Worm (Caenorhabditis elegans): Measurements from ENCODE around the gene F10A3.4.

Gene F10A3.4

ce11 chrV:16115381-16115780 lies 33.5 kb upstream of the F10A3.4 start, which contains the start of gene str-25:
Gene str-25 (plus strand): TSS chrV:16115681.
- TF ChIP-seq blmp-1 (tag; optimal IDR thresholded peaks at IDR 0.05), result no peak
- TF ChIP-seq M03D4.4 (tag; optimal IDR thresholded peaks at IDR 0.05), result no peak
- no peak for TF ChIP-seq lin-32 (GFP tag; optimal IDR thresholded peaks at IDR 0.05)
- TF ChIP-seq sptf-1 (tag; optimal IDR thresholded peaks at IDR 0.05), result no peak
- no peak for TF ChIP-seq elt-3 (tag; optimal IDR thresholded peaks at IDR 0.05)
- no peak for TF ChIP-seq mep-1 (tag; optimal IDR thresholded peaks at IDR 0.05)
- no peak for TF ChIP-seq zip-8 (tag; optimal IDR thresholded peaks at IDR 0.05)
- no peak for TF ChIP-seq ham-2 (GFP tag; optimal IDR thresholded peaks at IDR 0.05)
- no peak for TF ChIP-seq snpc-4 (tag; optimal IDR thresholded peaks at IDR 0.05)
- no peak for TF ChIP-seq ceh-39 (tag; optimal IDR thresholded peaks at IDR 0.05)
- TF ChIP-seq nhr-76 (tag; optimal IDR thresholded peaks at IDR 0.05), result no peak
- no peak for TF ChIP-seq sem-2 (GFP tag; optimal IDR thresholded peaks at IDR 0.05)
- no peak for TF ChIP-seq nhr-28 (tag; optimal IDR thresholded peaks at IDR 0.05)

- no peak for TF ChIP-seq ceh-83 (GFP tag; optimal IDR thresholded peaks at IDR 0.05)
Measured at ce11 chrV:16118601-16119000, 30.3 kb upstream of the F10A3.4 start, which contains the start of gene str-103. Gene str-103 (minus strand): TSS chrV:16118701.

- TF ChIP-seq ztf-11 (tag; optimal IDR thresholded peaks at IDR 0.05) (no peak), lin-13 (tag; optimal IDR thresholded peaks at IDR 0.05) (no peak), ceh-83 (GFP tag; optimal IDR thresholded peaks at IDR 0.05) (no peak), ces-1 (GFP tag; optimal IDR thresholded peaks at IDR 0.05) (no peak), nhr-76 (tag; optimal IDR thresholded peaks at IDR 0.05) (no peak), snpc-4 (tag; optimal IDR thresholded peaks at IDR 0.05) (no peak), zip-8 (tag; optimal IDR thresholded peaks at IDR 0.05) (no peak), tbx-8 (GFP tag; optimal IDR thresholded peaks at IDR 0.05) (no peak), elt-3 (tag; optimal IDR thresholded peaks at IDR 0.05) (no peak), nhr-237 (tag; optimal IDR thresholded peaks at IDR 0.05) (no peak), unc-120 (tag; optimal IDR thresholded peaks at IDR 0.05; ENCODE audit: poor library complexity, severe bottlenecking) (no peak), elt-1 (tag; optimal IDR thresholded peaks at IDR 0.05; ENCODE audit: borderline replicate concordance, insufficient read depth) (no peak), ceh-43 (GFP tag; optimal IDR thresholded peaks at IDR 0.05) (no peak), lsy-2 (tag; optimal IDR thresholded peaks at IDR 0.05) (no peak), ham-2 (GFP tag; optimal IDR thresholded peaks at IDR 0.05) (no peak), ceh-39 (tag; optimal IDR thresholded peaks at IDR 0.05) (no peak)
Measured at ce11 chrV:16120499-16120898, 28.4 kb upstream of the F10A3.4 start.

ce11 chrV:16120922-16121321 lies 28.0 kb upstream of the F10A3.4 start, which contains the start of gene skr-3:
Gene skr-3 (plus strand): TSS chrV:16121084.
- TF ChIP-seq nhr-12 (tag; optimal IDR thresholded peaks at IDR 0.05) (no peak), unc-39 (tag; optimal IDR thresholded peaks at IDR 0.05) (no peak), blmp-1 (tag; optimal IDR thresholded peaks at IDR 0.05) (no peak), zip-8 (tag; optimal IDR thresholded peaks at IDR 0.05) (no peak), ceh-39 (tag; optimal IDR thresholded peaks at IDR 0.05) (no peak), sem-2 (GFP tag; optimal IDR thresholded peaks at IDR 0.05) (no peak), unc-62 (GFP tag; optimal IDR thresholded peaks at IDR 0.05) (no peak), elt-3 (tag; optimal IDR thresholded peaks at IDR 0.05) (no peak), ces-1 (GFP tag; optimal IDR thresholded peaks at IDR 0.05) (no peak)

ce11 chrV:16121451-16121850 lies 27.5 kb upstream of the F10A3.4 start:
- no peak for TF ChIP-seq unc-62 (GFP tag; optimal IDR thresholded peaks at IDR 0.05)
- TF ChIP-seq sem-2 (GFP tag; optimal IDR thresholded peaks at IDR 0.05), result no peak
- TF ChIP-seq blmp-1 (tag; optimal IDR thresholded peaks at IDR 0.05), result no peak
- no peak for TF ChIP-seq lsy-2 (tag; optimal IDR thresholded peaks at IDR 0.05)
- no peak for TF ChIP-seq flh-1 (GFP tag; optimal IDR thresholded peaks at IDR 0.05)
- no peak for TF ChIP-seq sptf-1 (tag; optimal IDR thresholded peaks at IDR 0.05)
- TF ChIP-seq tbx-8 (GFP tag; optimal IDR thresholded peaks at IDR 0.05), result no peak
- no peak for TF ChIP-seq unc-39 (tag; optimal IDR thresholded peaks at IDR 0.05)
- no peak for TF ChIP-seq hlh-1 (tag; optimal IDR thresholded peaks at IDR 0.05)
- TF ChIP-seq drap-1 (GFP tag; optimal IDR thresholded peaks at IDR 0.05), result no peak
- TF ChIP-seq nhr-28 (tag; optimal IDR thresholded peaks at IDR 0.05), result no peak
- no peak for TF ChIP-seq ces-1 (GFP tag; optimal IDR thresholded peaks at IDR 0.05)

ce11 chrV:16124739-16125138 lies 24.2 kb upstream of the F10A3.4 start, which contains the start of gene nhr-111:
Gene nhr-111 (minus strand): TSS chrV:16124839.
- TF ChIP-seq drap-1 (GFP tag; optimal IDR thresholded peaks at IDR 0.05) (no peak), unc-39 (tag; optimal IDR thresholded peaks at IDR 0.05) (no peak)
